Fruit fly (Drosophila melanogaster): ENCODE data around the gene kirre.
A peak's percentile ranks its signal among the peaks of the same experiment; 100 is the strongest.

kirre gene

dm6 chrX:2973593-2973992, 233.4 kb downstream of the kirre start, which contains the start of gene rst:
Gene rst, minus strand, starts transcription at chrX:2973834.
- TF ChIP-seq CG6163 (GFP tag; IDR thresholded peaks at IDR 0.05) (peak; percentile 43; the same call in 1 of the 3 replicates), CG7368 (GFP tag; optimal IDR thresholded peaks at IDR 0.05) (no peak), salr (GFP tag; optimal IDR thresholded peaks at IDR 0.05) (no peak), dsx (GFP tag; optimal IDR thresholded peaks at IDR 0.05; ENCODE audit: poor library complexity, severe bottlenecking) (no peak), Eip78C (GFP tag) (peak; percentile 48), acj6 (GFP tag; optimal IDR thresholded peaks at IDR 0.05) (no peak), CG15336 (GFP tag; IDR thresholded peaks at IDR 0.05) (no peak), CG9139 (GFP tag; optimal IDR thresholded peaks at IDR 0.05) (no peak), Lpt (GFP tag; optimal IDR thresholded peaks at IDR 0.05) (no peak), ss (GFP tag; optimal IDR thresholded peaks at IDR 0.05) (peak in 1 of 2 experiments; percentile 11), CG11762 (GFP tag; optimal IDR thresholded peaks at IDR 0.05; ENCODE audit: insufficient read depth) (no peak), Sox14 (GFP tag; optimal IDR thresholded peaks at IDR 0.05) (no peak), svp (GFP tag) (no peak), CG8119 (GFP tag; IDR thresholded peaks at IDR 0.05) (0 out of 3 replicates have a peak, but pooled peaks have one; percentile 13), CG1621 (tag; optimal IDR thresholded peaks at IDR 0.05) (no peak), net (GFP tag; optimal IDR thresholded peaks at IDR 0.05) (peak; percentile 1), eg (GFP tag; IDR thresholded peaks at IDR 0.05) (no peak), CG34406 (GFP tag; optimal IDR thresholded peaks at IDR 0.05) (no peak), CG6854 (GFP tag; optimal IDR thresholded peaks at IDR 0.05) (peak; percentile 3), CG11902 (GFP tag; optimal IDR thresholded peaks at IDR 0.05) (no peak), Sox15 (GFP tag; optimal IDR thresholded peaks at IDR 0.05) (no peak)

DNA sequence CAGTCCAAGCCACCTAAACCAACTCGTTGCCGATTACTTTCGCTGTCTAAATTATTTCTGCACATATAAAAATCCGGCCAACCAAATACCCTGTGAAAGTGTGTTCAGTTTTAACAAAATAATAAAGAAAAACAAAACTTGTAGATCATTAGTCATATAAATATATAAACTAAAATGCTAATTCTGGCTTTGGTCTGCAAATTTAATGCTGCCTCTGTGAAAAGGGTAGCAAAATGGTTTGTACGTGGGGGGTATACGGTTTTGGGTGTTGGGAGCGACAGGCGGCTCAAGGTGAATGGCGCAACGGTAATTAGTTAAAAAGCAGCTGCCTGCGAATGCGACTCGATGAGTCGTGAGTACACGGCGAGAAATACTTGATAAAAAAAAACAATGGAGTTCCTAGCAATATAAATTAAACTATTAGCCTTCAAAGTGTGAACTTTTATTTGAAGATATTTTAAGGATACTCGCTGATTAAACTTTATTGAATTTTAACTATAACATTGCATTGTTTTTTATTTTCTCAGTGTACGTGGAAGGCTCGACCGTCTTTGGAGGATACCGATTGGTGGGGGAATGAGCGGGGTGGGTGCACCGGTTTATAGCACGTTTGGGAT, 237.8 kb downstream of the kirre start:
- TF ChIP-seq lz (GFP tag; optimal IDR thresholded peaks at IDR 0.05) (peak; percentile 62), CG3032 (tag; optimal IDR thresholded peaks at IDR 0.05) (peak; percentile 33), CG34406 (GFP tag; optimal IDR thresholded peaks at IDR 0.05) (peak; percentile 63), Met (GFP tag; optimal IDR thresholded peaks at IDR 0.05) (peak; percentile 70), topi (GFP tag; optimal IDR thresholded peaks at IDR 0.05) (peak; percentile 76), pdm3 (GFP tag; optimal IDR thresholded peaks at IDR 0.05) (peak; percentile 64), Gug (GFP tag; IDR thresholded peaks at IDR 0.05) (no peak), CG8319 (GFP tag; optimal IDR thresholded peaks at IDR 0.05) (peak; percentile 43), Ets96B (tag; optimal IDR thresholded peaks at IDR 0.05) (peak; percentile 40), CG7368 (GFP tag; optimal IDR thresholded peaks at IDR 0.05) (peak; percentile 41), vri (GFP tag; optimal IDR thresholded peaks at IDR 0.05) (no peak), cyc (GFP tag; optimal IDR thresholded peaks at IDR 0.05) (peak; percentile 66), Hr38 (GFP tag; optimal IDR thresholded peaks at IDR 0.05) (no peak), fd59A (GFP tag; optimal IDR thresholded peaks at IDR 0.05) (peak; percentile 17), CG1621 (tag; optimal IDR thresholded peaks at IDR 0.05) (peak; percentile 30), CG6854 (GFP tag; optimal IDR thresholded peaks at IDR 0.05) (no peak), CG6792 (GFP tag; optimal IDR thresholded peaks at IDR 0.05) (peak; percentile 68), CG8119 (GFP tag; IDR thresholded peaks at IDR 0.05) (peak; percentile 80), eg (GFP tag; IDR thresholded peaks at IDR 0.05) (peak; percentile 62; the same call in 1 of the 3 replicates), CG11294 (GFP tag; IDR thresholded peaks at IDR 0.05) (no peak), CG11902 (GFP tag; optimal IDR thresholded peaks at IDR 0.05) (peak; percentile 46), CG8632 (GFP tag; optimal IDR thresholded peaks at IDR 0.05) (peak; percentile 51), Ets21C (GFP tag; optimal IDR thresholded peaks at IDR 0.05) (peak; percentile 60), esn (GFP tag; optimal IDR thresholded peaks at IDR 0.05) (peak; percentile 71), svp (GFP tag) (peak; percentile 89), Eip93F (GFP tag; optimal IDR thresholded peaks at IDR 0.05) (no peak), dsx (GFP tag; optimal IDR thresholded peaks at IDR 0.05; ENCODE audit: poor library complexity, severe bottlenecking) (no peak), CG31627 (GFP tag; optimal IDR thresholded peaks at IDR 0.05) (peak; percentile 69), achi (GFP tag; optimal IDR thresholded peaks at IDR 0.05) (peak; percentile 68), Eip75B (GFP tag; optimal IDR thresholded peaks at IDR 0.05) (peak; percentile 66), CG4318 (GFP tag; optimal IDR thresholded peaks at IDR 0.05) (peak; percentile 66), Smox (GFP tag; optimal IDR thresholded peaks at IDR 0.05) (peak; percentile 67), Eip78C (GFP tag) (peak; percentile 92), Blimp-1 (GFP tag; optimal IDR thresholded peaks at IDR 0.05) (peak; percentile 14), Hr39 (GFP tag; optimal IDR thresholded peaks at IDR 0.05) (peak; percentile 73), net (GFP tag; optimal IDR thresholded peaks at IDR 0.05) (peak; percentile 51), fd85E (GFP tag; optimal IDR thresholded peaks at IDR 0.05) (no peak), Lpt (GFP tag; optimal IDR thresholded peaks at IDR 0.05) (peak; percentile 61), CG6808 (GFP tag; optimal IDR thresholded peaks at IDR 0.05) (peak; percentile 33)

All from whole organism, prepupa.